Worm (Caenorhabditis elegans) whole organism, L1 larva: ENCODE results near the gene R03E9.2.

Experiments used
- C16A3.4 ChIP-seq: fragments of 150-350 bp; optimal IDR thresholded peaks from 2 replicates; lab custom pipeline; 2014; ENCODE audit warnings: missing biosample characterization, missing genetic modification characterization
- C34B4.2 ChIP-seq: sonication (generic microtip); optimal IDR thresholded peaks from 2 replicates; lab custom pipeline; 2017; ENCODE audit warnings: mild to moderate bottlenecking, missing genetic modification characterization, missing compliant biosample characterization
- Y116A8C.19 ChIP-seq: sonication (generic microtip); optimal IDR thresholded peaks from 2 replicates; lab custom pipeline; 2016; ENCODE audit warnings: missing compliant biosample characterization, missing genetic modification characterization, borderline replicate concordance
- aly-2 ChIP-seq: fragments of 150-350 bp; optimal IDR thresholded peaks from 2 replicates; lab custom pipeline; 2014; ENCODE audit warnings: missing biosample characterization, missing genetic modification characterization
- ama-1 ChIP-seq: fragments of 150-350 bp; optimal IDR thresholded peaks from 2 replicates; lab custom pipeline; 2014
- ceh-63 ChIP-seq: fragments of 200-800 bp; sonication (Bioruptor generic); optimal IDR thresholded peaks from 2 replicates; lab custom pipeline; 2018; ENCODE audit warnings: mild to moderate bottlenecking, missing genetic modification characterization, missing compliant biosample characterization
- ceh-8 ChIP-seq: fragments of 200-800 bp; sonication (Bioruptor generic); optimal IDR thresholded peaks from 2 replicates; lab custom pipeline; 2018; ENCODE audit warnings: mild to moderate bottlenecking, missing genetic modification characterization, moderate library complexity, missing compliant biosample characterization
- ceh-90 ChIP-seq: sonication (generic microtip); optimal IDR thresholded peaks from 2 replicates; lab custom pipeline; 2016; ENCODE audit warnings: missing genetic modification characterization, missing compliant biosample characterization
- ces-1 ChIP-seq: fragments of 150-350 bp; optimal IDR thresholded peaks from 2 replicates; lab custom pipeline; 2014; ENCODE audit warnings: missing biosample characterization, missing genetic modification reagents, missing genetic modification characterization
- dsc-1 ChIP-seq: sonication (generic microtip); optimal IDR thresholded peaks from 2 replicates; lab custom pipeline; 2016; ENCODE audit warnings: mild to moderate bottlenecking, missing genetic modification characterization, missing compliant biosample characterization
- efl-3 ChIP-seq: fragments of 200-800 bp; sonication (Bioruptor generic); optimal IDR thresholded peaks from 2 replicates; lab custom pipeline; 2018; ENCODE audit warnings: mild to moderate bottlenecking, missing genetic modification characterization, missing compliant biosample characterization
- egl-13 ChIP-seq: sonication (generic microtip); optimal IDR thresholded peaks from 2 replicates; lab custom pipeline; 2016; ENCODE audit warnings: missing genotype, missing genetic modification reagents, missing genetic modification characterization, missing compliant biosample characterization
- egl-27 ChIP-seq, 2 experiments: fragments of 150-350 bp in 1 of 2; sonication (generic microtip); optimal IDR thresholded peaks; 3 replicates each; lab custom pipeline; 2017 to 2018; ENCODE audit warnings: missing biosample characterization in 2 of 2, missing genetic modification characterization in 2 of 2, missing genetic modification reagents in 2 of 2
- elt-2 ChIP-seq: sonication (generic microtip); optimal IDR thresholded peaks from 2 replicates; lab custom pipeline; 2016; ENCODE audit warnings: missing genetic modification characterization, mild to moderate bottlenecking, inconsistent platforms, missing compliant biosample characterization, missing genetic modification reagents
- elt-3 ChIP-seq, 6 experiments: fragments of 150-350 bp in 1 of 6; sonication (generic microtip); optimal IDR thresholded peaks; 2 replicates each; lab custom pipeline; 2017 to 2018; ENCODE audit warnings: missing biosample characterization in 6 of 6, missing genetic modification characterization in 6 of 6, inconsistent platforms in 1 of 6
- ets-5 ChIP-seq: fragments of 200-800 bp; sonication (Bioruptor generic); IDR thresholded peaks from 2 replicates; pipeline ENCODE4 v1.3.6; 2022; ENCODE audit warnings: missing genetic modification characterization, missing compliant biosample characterization
- fkh-4 ChIP-seq: sonication (generic microtip); optimal IDR thresholded peaks from 2 replicates; lab custom pipeline; 2016; ENCODE audit warnings: missing compliant biosample characterization, missing genetic modification characterization, borderline replicate concordance
- fos-1 ChIP-seq: fragments of 150-350 bp; optimal IDR thresholded peaks from 2 replicates; lab custom pipeline; 2014; ENCODE audit warnings: missing biosample characterization, missing genetic modification characterization
- grh-1 ChIP-seq: fragments of 200-800 bp; sonication (Bioruptor generic); IDR thresholded peaks from 2 replicates; pipeline ENCODE4 v1.3.6; 2022; ENCODE audit warnings: missing genetic modification reagents, missing genetic modification characterization, missing compliant biosample characterization
- hlh-17 ChIP-seq: fragments of 200-800 bp; sonication (Bioruptor generic); optimal IDR thresholded peaks from 2 replicates; lab custom pipeline; 2018; ENCODE audit warnings: missing genetic modification characterization, mild to moderate bottlenecking, missing compliant biosample characterization, moderate library complexity, borderline replicate concordance
- hlh-4 ChIP-seq: sonication (generic microtip); optimal IDR thresholded peaks from 2 replicates; lab custom pipeline; 2016; ENCODE audit warnings: mild to moderate bottlenecking, missing genetic modification characterization, missing compliant biosample characterization
- hpl-2 ChIP-seq: fragments of 150-350 bp; optimal IDR thresholded peaks from 2 replicates; lab custom pipeline; 2014; ENCODE audit warnings: missing biosample characterization, missing genetic modification reagents, missing genetic modification characterization
- jun-1 ChIP-seq: fragments of 150-350 bp; optimal IDR thresholded peaks from 2 replicates; lab custom pipeline; 2014; ENCODE audit warnings: missing biosample characterization, missing genetic modification reagents, missing genetic modification characterization
- lin-13 ChIP-seq: fragments of 150-350 bp; optimal IDR thresholded peaks from 2 replicates; lab custom pipeline; 2014; ENCODE audit warnings: missing biosample characterization, missing genetic modification reagents, missing genetic modification characterization
- lin-14 ChIP-seq: fragments of 200-800 bp; sonication (Bioruptor generic); optimal IDR thresholded peaks from 2 replicates; lab custom pipeline; 2018; ENCODE audit warnings: mild to moderate bottlenecking, missing genetic modification characterization, moderate library complexity, missing compliant biosample characterization
- lin-35 ChIP-seq, 2 experiments: fragments of 150-350 bp; optimal IDR thresholded peaks; 2 replicates each; lab custom pipeline; 2014; ENCODE audit warnings: missing biosample characterization in 2 of 2, missing genetic modification characterization in 2 of 2, missing genetic modification reagents in 2 of 2
- lir-3 ChIP-seq: sonication (generic microtip); optimal IDR thresholded peaks from 2 replicates; lab custom pipeline; 2016; ENCODE audit warnings: mild to moderate bottlenecking, missing genetic modification characterization, moderate library complexity, missing compliant biosample characterization; ENCODE audit not compliant: poor library complexity
- lsy-2 ChIP-seq, 2 experiments: fragments of 150-350 bp; optimal IDR thresholded peaks; 2 replicates each; lab custom pipeline; 2014; ENCODE audit warnings: missing biosample characterization in 2 of 2, missing genetic modification characterization in 2 of 2
- mdl-1 ChIP-seq, 2 experiments: fragments of 150-350 bp; optimal IDR thresholded peaks; 2 replicates each; lab custom pipeline; 2014 to 2017; ENCODE audit warnings: missing biosample characterization in 2 of 2, missing genetic modification characterization in 2 of 2, inconsistent platforms in 1 of 2
- mef-2 ChIP-seq: fragments of 150-350 bp; optimal IDR thresholded peaks from 2 replicates; lab custom pipeline; 2014; ENCODE audit warnings: missing biosample characterization, missing genetic modification characterization
- mep-1 ChIP-seq: fragments of 150-350 bp; optimal IDR thresholded peaks from 2 replicates; lab custom pipeline; 2014; ENCODE audit warnings: missing biosample characterization, missing genetic modification characterization
- nhr-11 ChIP-seq: fragments of 150-350 bp; optimal IDR thresholded peaks from 2 replicates; lab custom pipeline; 2014; ENCODE audit warnings: missing biosample characterization, missing genetic modification characterization
- nhr-20 ChIP-seq: sonication (generic microtip); optimal IDR thresholded peaks from 2 replicates; lab custom pipeline; 2016; ENCODE audit warnings: mild to moderate bottlenecking, missing genetic modification characterization, missing compliant biosample characterization
- nhr-28 ChIP-seq: fragments of 150-350 bp; optimal IDR thresholded peaks from 2 replicates; lab custom pipeline; 2014; ENCODE audit warnings: missing biosample characterization, missing genetic modification characterization
- nhr-47 ChIP-seq: sonication (generic microtip); optimal IDR thresholded peaks from 2 replicates; lab custom pipeline; 2016; ENCODE audit warnings: mild to moderate bottlenecking, missing genetic modification characterization, moderate library complexity, missing compliant biosample characterization
- nhr-71 ChIP-seq: sonication (generic microtip); optimal IDR thresholded peaks from 2 replicates; lab custom pipeline; 2016; ENCODE audit warnings: mild to moderate bottlenecking, missing genetic modification characterization, moderate library complexity, missing compliant biosample characterization
- nhr-76 ChIP-seq: sonication (generic microtip); optimal IDR thresholded peaks from 2 replicates; lab custom pipeline; 2017; ENCODE audit warnings: missing biosample characterization, missing genetic modification characterization
- pax-3 ChIP-seq: fragments of 200-800 bp; sonication (Bioruptor generic); optimal IDR thresholded peaks from 2 replicates; lab custom pipeline; 2018; ENCODE audit warnings: mild to moderate bottlenecking, missing genetic modification characterization, moderate library complexity, missing compliant biosample characterization
- pqm-1 ChIP-seq: sonication (generic microtip); optimal IDR thresholded peaks from 3 replicates; lab custom pipeline; 2017; ENCODE audit warnings: missing biosample characterization, missing genetic modification characterization
- snu-23 ChIP-seq: sonication (generic microtip); optimal IDR thresholded peaks from 2 replicates; lab custom pipeline; 2016; ENCODE audit warnings: missing genetic modification characterization, missing compliant biosample characterization
- swsn-7 ChIP-seq: sonication (generic microtip); optimal IDR thresholded peaks from 2 replicates; lab custom pipeline; 2016; ENCODE audit warnings: missing genetic modification characterization, missing compliant biosample characterization
- tbx-2 ChIP-seq: sonication (generic microtip); optimal IDR thresholded peaks from 2 replicates; lab custom pipeline; 2016; ENCODE audit warnings: missing genetic modification characterization, missing compliant biosample characterization
- unc-130 ChIP-seq: fragments of 150-350 bp; optimal IDR thresholded peaks from 2 replicates; lab custom pipeline; 2017; ENCODE audit warnings: missing biosample characterization, missing genetic modification characterization, inconsistent platforms
- unc-62 ChIP-seq: fragments of 150-350 bp; optimal IDR thresholded peaks from 2 replicates; lab custom pipeline; 2014; ENCODE audit warnings: missing biosample characterization, missing genetic modification reagents, missing genetic modification characterization
- unc-98 ChIP-seq: fragments of 200-800 bp; sonication (Bioruptor generic); IDR thresholded peaks from 2 replicates; pipeline ENCODE4 v1.3.6; 2022; ENCODE audit warnings: missing genetic modification characterization, missing compliant biosample characterization
- vab-15 ChIP-seq: sonication (generic microtip); optimal IDR thresholded peaks from 2 replicates; lab custom pipeline; 2017; ENCODE audit warnings: missing genotype, mild to moderate bottlenecking, missing genetic modification characterization, missing compliant biosample characterization
- ztf-11 ChIP-seq, 2 experiments: sonication (generic microtip); optimal IDR thresholded peaks; 2 replicates each; lab custom pipeline; 2016 to 2017; ENCODE audit warnings: missing genetic modification characterization in 2 of 2, missing biosample characterization in 1 of 2, missing compliant biosample characterization in 1 of 2
- ztf-4 ChIP-seq: fragments of 150-350 bp; optimal IDR thresholded peaks from 2 replicates; lab custom pipeline; 2014; ENCODE audit warnings: missing biosample characterization, missing genetic modification characterization

The R03E9.2 gene

DNA sequence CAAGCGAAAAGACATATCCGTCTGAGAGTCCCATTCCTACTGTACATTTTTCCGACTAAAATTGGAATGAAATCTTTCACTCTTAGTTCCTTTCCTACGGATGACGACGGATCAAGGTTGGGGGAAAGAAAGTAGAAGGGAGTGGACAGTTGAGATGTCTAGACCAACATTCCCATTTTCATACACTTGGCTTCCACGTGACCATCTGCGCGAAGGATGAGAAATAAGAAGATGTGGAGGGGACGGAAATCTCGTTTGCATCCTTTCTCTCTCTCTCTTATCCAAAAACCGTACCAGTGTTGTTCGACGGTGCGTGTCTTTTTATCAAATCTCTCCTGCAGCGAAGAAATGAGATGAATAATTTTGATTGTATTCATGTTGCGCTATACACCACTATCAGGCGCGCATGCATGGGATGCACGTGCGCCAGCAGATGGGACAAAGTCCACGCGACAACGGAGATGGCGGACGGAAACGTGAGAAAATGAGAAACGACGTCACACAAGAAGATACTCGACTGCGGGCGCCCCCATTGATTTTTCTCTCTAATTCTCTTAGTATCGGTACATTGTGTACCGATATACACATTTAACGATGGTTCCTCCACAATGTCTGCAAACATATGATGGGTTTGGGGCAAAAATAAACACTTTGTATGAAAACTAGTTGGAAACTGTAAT is 4.4 kb upstream of the R03E9.2 start (continued):
- TF ChIP-seq elt-3 (tag; optimal IDR thresholded peaks at IDR 0.05; lab: Kevin White, UChicago) (peak in 5 of 6 experiments; percentile 16 to 98 (median 63)), ama-1 (lab: Kevin White, UChicago) (no peak), ets-5 (no peak), mef-2 (peak; percentile 89), nhr-71 (tag; lab: Kevin White, UChicago) (peak; percentile 99), C16A3.4 (tag; lab: Kevin White, UChicago) (peak; percentile 68), efl-3 (GFP tag; lab: Kevin White, UChicago) (peak; percentile 42), hlh-4 (tag; lab: Kevin White, UChicago) (no peak), Y116A8C.19 (no peak), pqm-1 (tag; lab: Kevin White, UChicago) (no peak), lin-13 (GFP tag; lab: Kevin White, UChicago) (peak; percentile 68), unc-62 (GFP tag; lab: Kevin White, UChicago) (no peak), ztf-4 (tag; lab: Kevin White, UChicago) (peak; percentile 93), lir-3 (peak; percentile 80), nhr-20 (tag; lab: Kevin White, UChicago) (peak; percentile 99)
- TF ChIP-seq, all 84 proteins: peak for 57

DNA sequence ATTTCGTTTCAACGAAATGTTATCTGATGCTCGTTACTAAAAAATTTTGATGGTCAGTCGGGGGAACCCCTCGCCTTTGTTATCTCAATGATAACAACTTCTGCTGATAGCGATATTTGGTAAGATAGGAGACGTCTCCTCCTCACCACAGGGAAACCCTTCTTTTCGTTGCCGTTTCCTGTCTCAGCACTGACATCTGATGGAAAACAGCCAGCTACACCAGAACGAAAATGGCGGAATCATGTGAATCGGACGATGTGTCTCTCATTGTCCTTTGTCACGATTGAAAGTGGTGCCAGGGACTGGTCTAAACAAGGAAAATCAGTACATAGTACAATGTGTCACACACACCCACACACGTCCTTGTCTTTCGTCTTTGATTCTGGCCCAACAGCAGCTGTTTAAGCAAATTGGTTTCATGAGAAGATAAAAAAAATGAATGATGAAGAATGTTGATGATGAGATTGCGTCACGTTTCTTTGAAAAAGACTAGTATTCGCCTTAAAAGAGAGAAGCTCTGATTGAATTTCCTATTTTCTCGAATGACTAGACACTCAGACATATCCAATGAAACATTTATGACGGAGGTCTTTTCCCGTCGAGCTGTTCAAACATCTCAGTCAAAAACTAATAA is 3.4 kb upstream of the R03E9.2 start:
- TF ChIP-seq snu-23 (GFP tag; lab: Kevin White, UChicago), result peak; percentile 66
- TF ChIP-seq mdl-1 (tag; optimal IDR thresholded peaks at IDR 0.05; lab: Kevin White, UChicago), result no peak
- TF ChIP-seq pqm-1 (tag; lab: Kevin White, UChicago), result no peak
- no peak for TF ChIP-seq ets-5
- TF ChIP-seq nhr-28 (tag; lab: Kevin White, UChicago), result no peak
- no peak for TF ChIP-seq C34B4.2 (tag; lab: Kevin White, UChicago)
- TF ChIP-seq elt-2 (tag; lab: Kevin White, UChicago), result peak; percentile 88
- no peak for TF ChIP-seq hpl-2
- peak; percentile 68 for TF ChIP-seq dsc-1 (tag; lab: Kevin White, UChicago)
- peak; percentile 93 for TF ChIP-seq lin-14 (GFP tag; lab: Kevin White, UChicago)
- no peak for TF ChIP-seq ceh-63 (GFP tag; lab: Kevin White, UChicago)
- peak; percentile 82 for TF ChIP-seq nhr-47 (tag; lab: Kevin White, UChicago)
- TF ChIP-seq vab-15 (tag; lab: Kevin White, UChicago), result peak; percentile 45
- peak; percentile 37 for TF ChIP-seq egl-13
- TF ChIP-seq mep-1 (tag; lab: Kevin White, UChicago), result peak; percentile 63
- TF ChIP-seq ceh-90 (tag; lab: Kevin White, UChicago), result no peak
- TF ChIP-seq swsn-7, result peak; percentile 64
- peak in 1 of 2 experiments; percentile 76 for TF ChIP-seq lin-35 (GFP tag; optimal IDR thresholded peaks at IDR 0.05; lab: Kevin White, UChicago)
- TF ChIP-seq hlh-17 (GFP tag; lab: Kevin White, UChicago), result no peak
- TF ChIP-seq mef-2, result no peak
- TF ChIP-seq nhr-76 (tag; lab: Kevin White, UChicago), result no peak
- no peak for TF ChIP-seq lin-13 (GFP tag; lab: Kevin White, UChicago)
- no peak for TF ChIP-seq aly-2 (tag; lab: Kevin White, UChicago)
- no peak for TF ChIP-seq ces-1 (GFP tag; lab: Kevin White, UChicago)
- TF ChIP-seq hlh-4 (tag; lab: Kevin White, UChicago), result no peak
- peak in 1 of 2 experiments; percentile 11 for TF ChIP-seq ztf-11 (tag; optimal IDR thresholded peaks at IDR 0.05; lab: Kevin White, UChicago)
- TF ChIP-seq lsy-2 (tag; optimal IDR thresholded peaks at IDR 0.05; lab: Kevin White, UChicago), result peak; percentile 32 to 62
- peak in 1 of 2 experiments; percentile 31 for TF ChIP-seq egl-27 (tag; optimal IDR thresholded peaks at IDR 0.05; lab: Kevin White, UChicago)
- peak; percentile 31 for TF ChIP-seq nhr-11 (tag; lab: Kevin White, UChicago)
- peak; percentile 86 for TF ChIP-seq nhr-20 (tag; lab: Kevin White, UChicago)
- peak; percentile 2 for TF ChIP-seq fos-1 (tag; lab: Kevin White, UChicago)
- no peak for TF ChIP-seq efl-3 (GFP tag; lab: Kevin White, UChicago)
- no peak for TF ChIP-seq jun-1 (tag; lab: Kevin White, UChicago)
- TF ChIP-seq tbx-2 (tag; lab: Kevin White, UChicago), result peak; percentile 71
- TF ChIP-seq pax-3 (tag; lab: Kevin White, UChicago), result no peak
- no peak for TF ChIP-seq ceh-8 (GFP tag; lab: Kevin White, UChicago)
- no peak for TF ChIP-seq fkh-4 (tag; lab: Kevin White, UChicago)
- TF ChIP-seq unc-130 (tag; lab: Kevin White, UChicago), result peak; percentile 48
- TF ChIP-seq grh-1 (GFP tag; lab: Robert Waterston, UW), result peak; percentile 68
- no peak for TF ChIP-seq unc-98 (GFP tag; lab: Robert Waterston, UW)
